Fruit fly (Drosophila melanogaster) whole organism, prepupa: ENCODE results near the gene sick.

ENCODE experiments used
- Blimp-1 ChIP-seq: fragments of 200-800 bp; sonication (Bioruptor generic); optimal IDR thresholded peaks from 3 replicates; lab custom pipeline; 2017; ENCODE audit warnings: missing biosample characterization, missing genetic modification characterization, mild to moderate bottlenecking, moderate library complexity, missing genetic modification reagents
- CG10631 ChIP-seq: fragments of 200-800 bp; sonication (Bioruptor generic); optimal IDR thresholded peaks from 2 replicates; lab custom pipeline; 2016; ENCODE audit warnings: missing biosample characterization, missing genetic modification characterization
- CG3032 ChIP-seq: fragments of 200-800 bp; optimal IDR thresholded peaks from 2 replicates; lab custom pipeline; 2019; ENCODE audit warnings: missing biosample characterization, mild to moderate bottlenecking, missing genetic modification characterization, moderate library complexity
- CG3919 ChIP-seq: fragments of 200-800 bp; sonication (Bioruptor generic); optimal IDR thresholded peaks from 3 replicates; lab custom pipeline; 2016; ENCODE audit warnings: missing biosample characterization, missing genetic modification characterization
- CG6792 ChIP-seq: fragments of 200-800 bp; sonication (Bioruptor generic); optimal IDR thresholded peaks from 3 replicates; lab custom pipeline; 2016; ENCODE audit warnings: missing biosample characterization, missing genetic modification characterization
- CG8632 ChIP-seq: fragments of 200-800 bp; sonication (Bioruptor generic); optimal IDR thresholded peaks from 3 replicates; lab custom pipeline; 2016; ENCODE audit warnings: missing biosample characterization, missing genetic modification characterization
- CG9139 ChIP-seq: fragments of 200-800 bp; sonication (Bioruptor generic); optimal IDR thresholded peaks from 3 replicates; lab custom pipeline; 2017; ENCODE audit warnings: missing biosample characterization, mild to moderate bottlenecking, missing genetic modification characterization
- svp ChIP-seq: fragments of 200-800 bp; sonication (Bioruptor generic); peaks from one replicate; lab custom pipeline; 2016; ENCODE audit warnings: missing biosample characterization, missing genetic modification characterization
- topi ChIP-seq: fragments of 200-800 bp; sonication (Bioruptor generic); optimal IDR thresholded peaks from 3 replicates; lab custom pipeline; 2016; ENCODE audit warnings: missing biosample characterization, missing genetic modification characterization

dm6 chr2L:19831388-19831787 lies 35.2 kb downstream of the sick start:
- TF ChIP-seq topi (GFP tag; lab: Kevin White, UChicago) (no peak), Blimp-1 (GFP tag; lab: Kevin White, UChicago) (no peak), svp (no peak), CG3032 (tag; lab: Kevin White, UChicago) (no peak), CG3919 (GFP tag; lab: Kevin White, UChicago) (no peak), CG6792 (GFP tag; lab: Kevin White, UChicago) (no peak), CG10631 (no peak), CG9139 (GFP tag; lab: Kevin White, UChicago) (no peak), CG8632 (GFP tag; lab: Kevin White, UChicago) (no peak)
